Worm (Caenorhabditis elegans): ENCODE measurements around the gene nhr-32.

- no peak for TF ChIP-seq lin-13 (GFP tag; optimal IDR thresholded peaks at IDR 0.05)
- TF ChIP-seq jun-1 (tag; optimal IDR thresholded peaks at IDR 0.05) = no peak
- TF ChIP-seq elt-3 (tag; optimal IDR thresholded peaks at IDR 0.05) = no peak
- TF ChIP-seq nhr-28 (tag; optimal IDR thresholded peaks at IDR 0.05) = no peak
- no peak for TF ChIP-seq lin-39 (tag; optimal IDR thresholded peaks at IDR 0.05)
- no peak for TF ChIP-seq skn-1 (tag; optimal IDR thresholded peaks at IDR 0.05)
- no peak for TF ChIP-seq Y116A8C.19 (tag; optimal IDR thresholded peaks at IDR 0.05; ENCODE audit: borderline replicate concordance)
Observed at ce11 chrX:13227778-13228177, 24.0 kb upstream of the nhr-32 start.
